Worm (Caenorhabditis elegans) whole organism, L3 larva: ENCODE measurements around the gene ckb-4.

Source experiments
- R02D3.7 ChIP-seq: fragments of 150-350 bp; optimal IDR thresholded peaks from 2 replicates; lab custom pipeline; 2014; ENCODE audit warnings: missing biosample characterization, missing genetic modification characterization
- ZK546.5 ChIP-seq: sonication (generic microtip); optimal IDR thresholded peaks from 2 replicates; lab custom pipeline; 2017; ENCODE audit warnings: missing biosample characterization, missing genetic modification characterization
- aly-2 ChIP-seq: fragments of 150-350 bp; optimal IDR thresholded peaks from 2 replicates; lab custom pipeline; 2014; ENCODE audit warnings: missing biosample characterization, missing genetic modification characterization
- ama-1 ChIP-seq: fragments of 150-350 bp; optimal IDR thresholded peaks from 2 replicates; lab custom pipeline; 2018
- ceh-16 ChIP-seq: sonication (generic microtip); optimal IDR thresholded peaks from 2 replicates; lab custom pipeline; 2017; ENCODE audit warnings: missing biosample characterization, missing genetic modification characterization
- ceh-28 ChIP-seq: fragments of 150-350 bp; optimal IDR thresholded peaks from 2 replicates; lab custom pipeline; 2014; ENCODE audit warnings: missing biosample characterization, missing genetic modification reagents, missing genetic modification characterization
- daf-12 ChIP-seq: fragments of 150-350 bp; optimal IDR thresholded peaks from 2 replicates; lab custom pipeline; 2014; ENCODE audit warnings: missing biosample characterization, missing genetic modification reagents, missing genetic modification characterization
- egl-27 ChIP-seq: sonication (generic microtip); optimal IDR thresholded peaks from 4 replicates; lab custom pipeline; 2017; ENCODE audit warnings: missing biosample characterization, missing genetic modification reagents, missing genetic modification characterization
- elt-1 ChIP-seq: fragments of 150-350 bp; optimal IDR thresholded peaks from 2 replicates; lab custom pipeline; 2014; ENCODE audit warnings: missing biosample characterization, missing genetic modification characterization
- elt-3 ChIP-seq, 3 experiments: fragments of 150-350 bp in 1 of 3; sonication (generic microtip) in 2 of 3; optimal IDR thresholded peaks; 2 replicates in 2 of 3; 4 replicates in 1 of 3; lab custom pipeline; 2014 to 2017; ENCODE audit warnings: missing biosample characterization in 3 of 3, missing genetic modification characterization in 3 of 3
- eor-1 ChIP-seq, 2 experiments: fragments of 150-350 bp; optimal IDR thresholded peaks; 2 replicates each; lab custom pipeline; 2014 to 2018; ENCODE audit warnings: missing biosample characterization in 2 of 2, missing genetic modification characterization in 2 of 2
- fkh-10 ChIP-seq: sonication (generic microtip); optimal IDR thresholded peaks from 2 replicates; lab custom pipeline; 2017; ENCODE audit warnings: missing biosample characterization, missing genetic modification reagents, missing genetic modification characterization
- hmg-11 ChIP-seq: sonication (generic microtip); optimal IDR thresholded peaks from 2 replicates; lab custom pipeline; 2016; ENCODE audit warnings: missing genetic modification characterization, missing compliant biosample characterization
- jun-1 ChIP-seq: fragments of 150-350 bp; optimal IDR thresholded peaks from 2 replicates; lab custom pipeline; 2014; ENCODE audit warnings: missing biosample characterization, missing genetic modification reagents, missing genetic modification characterization
- lsy-12 ChIP-seq: sonication (generic microtip); optimal IDR thresholded peaks from 2 replicates; lab custom pipeline; 2016; ENCODE audit warnings: mild to moderate bottlenecking, missing genetic modification characterization, missing compliant biosample characterization
- mml-1 ChIP-seq: fragments of 150-350 bp; sonication (generic microtip); optimal IDR thresholded peaks from 3 replicates; lab custom pipeline; 2014; ENCODE audit warnings: missing biosample characterization, missing genetic modification characterization
- nhr-11 ChIP-seq: fragments of 150-350 bp; optimal IDR thresholded peaks from 2 replicates; lab custom pipeline; 2014; ENCODE audit warnings: missing biosample characterization, missing genetic modification characterization
- nhr-12 ChIP-seq: fragments of 150-350 bp; optimal IDR thresholded peaks from 2 replicates; lab custom pipeline; 2014; ENCODE audit warnings: missing biosample characterization, missing genetic modification characterization
- nhr-23 ChIP-seq: fragments of 150-350 bp; optimal IDR thresholded peaks from 2 replicates; lab custom pipeline; 2014; ENCODE audit warnings: missing biosample characterization, missing genetic modification reagents, missing genetic modification characterization
- nhr-237 ChIP-seq: fragments of 150-350 bp; optimal IDR thresholded peaks from 2 replicates; lab custom pipeline; 2014; ENCODE audit warnings: missing biosample characterization, missing genetic modification characterization
- nhr-28 ChIP-seq: fragments of 150-350 bp; optimal IDR thresholded peaks from 2 replicates; lab custom pipeline; 2014; ENCODE audit warnings: missing biosample characterization, missing genetic modification characterization
- nhr-43 ChIP-seq: sonication (generic microtip); optimal IDR thresholded peaks from 2 replicates; lab custom pipeline; 2016; ENCODE audit warnings: mild to moderate bottlenecking, missing genetic modification characterization, missing compliant biosample characterization; ENCODE audit not compliant: poor library complexity, severe bottlenecking
- nhr-67 ChIP-seq: fragments of 150-350 bp; optimal IDR thresholded peaks from 2 replicates; lab custom pipeline; 2014; ENCODE audit warnings: missing biosample characterization, missing genetic modification characterization
- nhr-76 ChIP-seq: fragments of 150-350 bp; sonication (generic microtip); optimal IDR thresholded peaks from 5 replicates; lab custom pipeline; 2014; ENCODE audit warnings: missing biosample characterization, missing genetic modification characterization
- nhr-77 ChIP-seq: fragments of 150-350 bp; optimal IDR thresholded peaks from 2 replicates; lab custom pipeline; 2014; ENCODE audit warnings: missing biosample characterization, missing genetic modification characterization
- pha-4 ChIP-seq: fragments of 150-350 bp; optimal IDR thresholded peaks from 2 replicates; lab custom pipeline; 2014; ENCODE audit warnings: missing biosample characterization, missing genetic modification reagents, missing genetic modification characterization
- pqm-1 ChIP-seq: fragments of 150-350 bp; optimal IDR thresholded peaks from 2 replicates; lab custom pipeline; 2017; ENCODE audit warnings: missing biosample characterization, missing genetic modification characterization, inconsistent platforms
- skn-1 ChIP-seq: fragments of 150-350 bp; optimal IDR thresholded peaks from 2 replicates; lab custom pipeline; 2014; ENCODE audit warnings: missing biosample characterization, missing genetic modification characterization
- snpc-4 ChIP-seq: fragments of 150-350 bp; optimal IDR thresholded peaks from 2 replicates; lab custom pipeline; 2014; ENCODE audit warnings: missing biosample characterization, missing genetic modification characterization
- tbx-2 ChIP-seq: sonication (generic microtip); optimal IDR thresholded peaks from 2 replicates; lab custom pipeline; 2016; ENCODE audit warnings: mild to moderate bottlenecking, missing genetic modification characterization, missing compliant biosample characterization
- unc-39 ChIP-seq: sonication (generic microtip); optimal IDR thresholded peaks from 4 replicates; lab custom pipeline; 2017; ENCODE audit warnings: missing biosample characterization, missing genetic modification characterization
- unc-62 ChIP-seq: fragments of 150-350 bp; sonication (generic microtip); optimal IDR thresholded peaks from 4 replicates; lab custom pipeline; 2014; ENCODE audit warnings: missing biosample characterization, missing genetic modification reagents, missing genetic modification characterization
- ztf-11 ChIP-seq: fragments of 150-350 bp; optimal IDR thresholded peaks from 2 replicates; lab custom pipeline; 2014; ENCODE audit warnings: missing biosample characterization, missing genetic modification characterization
- ztf-4 ChIP-seq: fragments of 150-350 bp; optimal IDR thresholded peaks from 2 replicates; lab custom pipeline; 2014; ENCODE audit warnings: missing biosample characterization, missing genetic modification characterization

Gene ckb-4

DNA sequence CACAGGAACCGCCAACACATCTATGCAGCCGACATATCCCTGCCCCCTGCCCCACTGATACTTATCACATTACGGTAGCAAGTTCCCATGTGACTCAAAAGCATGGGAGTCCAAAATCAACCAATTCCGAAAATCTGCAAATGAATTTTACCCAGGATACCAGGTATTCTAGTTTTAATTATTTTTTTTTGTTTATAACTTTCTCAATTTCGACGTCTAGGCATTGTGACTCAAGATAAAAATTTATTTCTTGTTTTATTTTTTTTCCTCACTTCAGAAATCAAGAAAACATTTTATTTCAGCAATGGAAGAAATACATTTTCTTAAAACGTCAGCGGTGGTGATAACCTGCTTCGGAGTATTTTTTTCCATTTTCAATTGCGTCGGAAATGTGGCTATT is 42.2 kb upstream of the ckb-4 start, which contains the start of gene srbc-24:
srbc-24 (plus strand) TSS at position 301 of the 400 bp plus-strand sequence.
- TF ChIP-seq ceh-28 (no peak), daf-12 (tag; lab: Kevin White, UChicago) (no peak)
- TF ChIP-seq, all 47 proteins: peak for 0

DNA sequence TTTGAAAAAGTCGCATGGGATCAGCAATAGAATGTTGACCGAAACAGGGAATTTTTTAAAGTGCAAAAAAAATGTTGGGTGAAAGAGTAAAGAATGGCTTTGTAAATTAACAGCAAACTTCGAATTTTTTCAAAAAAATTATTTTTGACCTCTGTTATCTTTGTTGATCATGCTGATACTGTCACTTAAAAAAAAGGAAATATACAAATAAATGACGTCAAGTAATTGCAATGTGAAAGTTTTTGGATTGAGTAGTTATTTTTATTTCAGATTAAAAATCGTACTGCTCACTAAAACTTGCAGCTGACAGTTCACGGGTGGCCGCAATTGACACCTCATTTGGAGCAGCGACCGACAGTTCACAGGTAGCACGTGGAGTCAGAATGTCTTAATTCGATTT is 41.6 kb upstream of the ckb-4 start, which contains the start of gene C45H4.13:
C45H4.13 (minus strand) TSS at position 101 of the 400 bp plus-strand sequence.
- TF ChIP-seq unc-62 (GFP tag; lab: Kevin White, UChicago), result no peak
- no peak for TF ChIP-seq nhr-11 (tag; lab: Kevin White, UChicago)
- TF ChIP-seq elt-3 (tag; optimal IDR thresholded peaks at IDR 0.05; lab: Kevin White, UChicago), result no peak
- no peak for TF ChIP-seq snpc-4 (tag; lab: Kevin White, UChicago)
- no peak for TF ChIP-seq nhr-23
- no peak for TF ChIP-seq nhr-77 (tag; lab: Kevin White, UChicago)
- no peak for TF ChIP-seq ztf-11 (tag; lab: Kevin White, UChicago)
- TF ChIP-seq fkh-10, result no peak
- no peak for TF ChIP-seq nhr-67 (tag; lab: Kevin White, UChicago)
- no peak for TF ChIP-seq ztf-4 (tag; lab: Kevin White, UChicago)
- no peak for TF ChIP-seq ZK546.5
- TF ChIP-seq ceh-28, result no peak
- TF ChIP-seq, all 47 proteins: peak for 0

DNA sequence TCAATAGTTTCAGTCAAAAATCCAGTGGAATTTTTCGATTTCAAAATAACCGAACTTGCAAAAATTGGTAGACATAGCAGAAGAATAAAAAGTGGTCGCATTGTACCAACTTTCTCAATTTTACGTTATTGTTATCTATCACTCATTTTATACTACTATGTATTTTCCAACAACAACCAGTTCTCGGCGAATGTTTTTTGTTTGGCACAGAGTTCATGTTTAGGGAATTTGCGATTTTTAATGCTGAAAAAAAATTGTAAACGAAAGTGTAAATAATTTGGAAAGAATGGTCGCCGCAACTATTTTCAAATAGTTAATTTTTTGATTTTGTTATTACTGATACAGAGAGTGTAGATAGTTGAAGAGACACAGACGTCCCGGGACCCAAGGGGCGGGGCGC is 40.2 kb upstream of the ckb-4 start, which contains the start of gene C45H4.21:
C45H4.21 (minus strand) TSS at position 101 of the 400 bp plus-strand sequence.
- TF ChIP-seq skn-1 (tag; lab: Kevin White, UChicago) (no peak), nhr-11 (tag; lab: Kevin White, UChicago) (no peak), pha-4 (tag; lab: Kevin White, UChicago) (no peak), egl-27 (tag; lab: Kevin White, UChicago) (no peak), hmg-11 (no peak), ceh-16 (tag; lab: Kevin White, UChicago) (no peak), nhr-12 (tag; lab: Kevin White, UChicago) (no peak), pqm-1 (tag; lab: Kevin White, UChicago) (no peak), nhr-237 (tag; lab: Kevin White, UChicago) (no peak)

DNA sequence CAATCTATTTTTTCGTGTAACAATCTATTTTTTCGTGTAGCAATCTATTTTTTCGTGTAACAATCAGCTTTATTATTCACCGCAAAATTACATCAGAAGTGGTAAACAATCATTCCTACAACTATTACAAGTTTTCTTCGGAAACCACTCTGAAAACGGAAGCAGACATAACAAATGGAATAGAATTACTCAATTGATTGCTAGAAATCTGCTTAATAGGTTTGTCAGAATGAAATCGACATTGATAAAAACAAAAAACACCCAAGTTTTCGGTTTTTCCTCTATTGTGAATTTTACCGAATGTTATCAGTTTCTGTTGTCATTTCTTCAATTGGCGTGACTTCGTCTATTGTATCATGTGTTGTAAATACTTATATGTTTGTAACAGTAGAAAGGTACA is 37.6 kb upstream of the ckb-4 start, which contains the start of gene srbc-20:
srbc-20 (plus strand) TSS at position 301 of the 400 bp plus-strand sequence.
- TF ChIP-seq jun-1 (tag; lab: Kevin White, UChicago) (no peak), eor-1 (tag; optimal IDR thresholded peaks at IDR 0.05; lab: Kevin White, UChicago) (no peak), mml-1 (tag; lab: Kevin White, UChicago) (no peak), nhr-11 (tag; lab: Kevin White, UChicago) (no peak), tbx-2 (no peak), nhr-43 (tag; lab: Kevin White, UChicago) (no peak), nhr-28 (tag; lab: Kevin White, UChicago) (no peak)

DNA sequence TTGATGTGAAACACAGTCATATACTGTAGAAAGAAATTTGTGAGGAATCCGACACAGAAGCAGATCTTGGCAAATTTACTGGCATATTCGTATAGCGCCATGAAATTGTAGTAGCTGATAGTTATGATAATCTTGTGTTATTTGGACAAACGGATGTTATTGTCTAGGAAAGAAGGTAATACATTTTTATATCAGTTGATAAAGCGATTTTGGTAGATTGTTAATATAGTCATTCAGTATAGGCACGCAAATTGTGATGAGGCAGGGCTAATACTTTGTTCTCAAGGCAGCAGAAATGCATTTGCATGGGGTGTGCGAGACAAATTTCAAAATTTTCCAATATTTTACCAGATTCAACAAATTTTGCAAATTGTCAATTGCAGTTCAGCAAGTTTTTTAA is 36.8 kb upstream of the ckb-4 start, which contains the start of gene str-52:
str-52 (minus strand) TSS at position 101 of the 400 bp plus-strand sequence.
- TF ChIP-seq ztf-4 (tag; lab: Kevin White, UChicago), result no peak
- no peak for TF ChIP-seq nhr-28 (tag; lab: Kevin White, UChicago)
- no peak for TF ChIP-seq daf-12 (tag; lab: Kevin White, UChicago)
- TF ChIP-seq eor-1 (tag; optimal IDR thresholded peaks at IDR 0.05; lab: Kevin White, UChicago), result no peak
- TF ChIP-seq nhr-43 (tag; lab: Kevin White, UChicago), result no peak
- TF ChIP-seq nhr-76 (tag; lab: Kevin White, UChicago), result no peak
- no peak for TF ChIP-seq egl-27 (tag; lab: Kevin White, UChicago)
- no peak for TF ChIP-seq ztf-11 (tag; lab: Kevin White, UChicago)
- TF ChIP-seq ceh-28, result no peak
- TF ChIP-seq aly-2 (tag; lab: Kevin White, UChicago), result no peak
- no peak for TF ChIP-seq elt-1 (tag; lab: Kevin White, UChicago)
- TF ChIP-seq snpc-4 (tag; lab: Kevin White, UChicago), result no peak
- no peak for TF ChIP-seq ama-1 (lab: Kevin White, UChicago)
- TF ChIP-seq nhr-237 (tag; lab: Kevin White, UChicago), result no peak
- TF ChIP-seq lsy-12 (tag; lab: Kevin White, UChicago), result no peak
- TF ChIP-seq unc-39 (tag; lab: Kevin White, UChicago), result no peak
- TF ChIP-seq skn-1 (tag; lab: Kevin White, UChicago), result no peak
- no peak for TF ChIP-seq R02D3.7
- TF ChIP-seq hmg-11, result no peak
- no peak for TF ChIP-seq elt-3 (tag; optimal IDR thresholded peaks at IDR 0.05; lab: Kevin White, UChicago)
